Worm (Caenorhabditis elegans) whole organism, young adult: ENCODE measurements around the gene ZK666.11.

ENCODE experiments used
- C17E4.6 ChIP-seq: fragments of 200-800 bp; sonication (Bioruptor generic); IDR thresholded peaks from 2 replicates; pipeline ENCODE4 v1.3.6; 2022; ENCODE audit warnings: missing genetic modification reagents, missing genetic modification characterization, missing compliant biosample characterization
- F23B12.7 ChIP-seq: sonication (generic microtip); optimal IDR thresholded peaks from 2 replicates; lab custom pipeline; 2017; ENCODE audit warnings: missing genetic modification characterization, mild to moderate bottlenecking, missing compliant biosample characterization, antibody characterized with exemption, moderate library complexity; ENCODE audit not compliant: insufficient read depth
- F37B4.10 ChIP-seq: fragments of 200-800 bp; sonication (Bioruptor generic); IDR thresholded peaks from 2 replicates; pipeline ENCODE4 v1.3.6; 2022; ENCODE audit warnings: missing genetic modification characterization, missing compliant biosample characterization
- F39B2.1 ChIP-seq: fragments of 200-800 bp; sonication (Bioruptor generic); IDR thresholded peaks from 2 replicates; pipeline ENCODE4 v1.3.6; 2022; ENCODE audit warnings: missing genetic modification reagents, missing genetic modification characterization, missing compliant biosample characterization
- F57A8.1 ChIP-seq: fragments of 200-800 bp; sonication (Bioruptor generic); optimal IDR thresholded peaks from 2 replicates; lab custom pipeline; 2018; ENCODE audit warnings: mild to moderate bottlenecking, missing genetic modification characterization, moderate library complexity, missing compliant biosample characterization
- K11D2.4 ChIP-seq: fragments of 200-800 bp; sonication (Bioruptor generic); IDR thresholded peaks from 2 replicates; pipeline ENCODE4 v1.3.6; 2022; ENCODE audit warnings: missing genetic modification reagents, missing genetic modification characterization, missing compliant biosample characterization
- T26A5.8 ChIP-seq: sonication (generic microtip); optimal IDR thresholded peaks from 2 replicates; lab custom pipeline; 2016; ENCODE audit warnings: missing genetic modification characterization, missing compliant biosample characterization
- Y53F4B.3 ChIP-seq: fragments of 200-800 bp; sonication (Bioruptor generic); IDR thresholded peaks from 2 replicates; pipeline ENCODE4 v1.3.6; 2022; ENCODE audit warnings: missing genetic modification reagents, missing genetic modification characterization, missing compliant biosample characterization
- Y56A3A.18 ChIP-seq: fragments of 200-800 bp; sonication (Bioruptor generic); IDR thresholded peaks from 2 replicates; pipeline ENCODE4 v1.3.6; 2022; ENCODE audit warnings: missing genetic modification reagents, missing genetic modification characterization, missing compliant biosample characterization
- akir-1 ChIP-seq: fragments of 200-800 bp; sonication (Bioruptor generic); optimal IDR thresholded peaks from 2 replicates; lab custom pipeline; 2018; ENCODE audit warnings: mild to moderate bottlenecking, missing genetic modification characterization, moderate library complexity, missing compliant biosample characterization
- aptf-3 ChIP-seq: fragments of 200-800 bp; sonication (Bioruptor generic); IDR thresholded peaks from 2 replicates; pipeline ENCODE4 v1.3.6; 2022; ENCODE audit warnings: missing genetic modification characterization, missing compliant biosample characterization
- athp-1 ChIP-seq: sonication (generic microtip); optimal IDR thresholded peaks from 2 replicates; lab custom pipeline; 2017; ENCODE audit warnings: mild to moderate bottlenecking, missing genetic modification characterization, missing compliant biosample characterization
- bed-1 ChIP-seq: fragments of 200-800 bp; sonication (Bioruptor generic); IDR thresholded peaks from 2 replicates; pipeline ENCODE4 v1.3.6; 2022; ENCODE audit warnings: missing genetic modification reagents, missing genetic modification characterization, missing compliant biosample characterization
- bed-2 ChIP-seq: fragments of 200-800 bp; sonication (Bioruptor generic); IDR thresholded peaks from 2 replicates; pipeline ENCODE4 v1.3.6; 2022; ENCODE audit warnings: missing genetic modification reagents, missing genetic modification characterization, missing compliant biosample characterization
- cebp-1 ChIP-seq, 2 experiments: fragments of 200-800 bp in 1 of 2; sonication (Bioruptor generic) in 1 of 2; sonication (generic microtip) in 1 of 2; IDR thresholded peaks in 1 of 2; optimal IDR thresholded peaks in 1 of 2; 2 replicates each; pipeline versions ENCODE4 v1.3.6 to Lab custom; 2017 to 2022; ENCODE audit warnings: missing compliant biosample characterization in 2 of 2, missing genetic modification characterization in 2 of 2, mild to moderate bottlenecking in 1 of 2, missing genetic modification reagents in 1 of 2, moderate library complexity in 1 of 2
- ceh-100 ChIP-seq: fragments of 200-800 bp; sonication (Bioruptor generic); IDR thresholded peaks from 2 replicates; pipeline ENCODE4 v1.3.6; 2022; ENCODE audit warnings: missing genetic modification reagents, missing genetic modification characterization, missing compliant biosample characterization
- chd-7 ChIP-seq: sonication (generic microtip); optimal IDR thresholded peaks from 2 replicates; lab custom pipeline; 2016; ENCODE audit warnings: mild to moderate bottlenecking, missing genetic modification characterization, moderate library complexity, missing compliant biosample characterization
- egl-44 ChIP-seq: fragments of 200-800 bp; sonication (Bioruptor generic); IDR thresholded peaks from 2 replicates; pipeline ENCODE4 v1.3.6; 2022; ENCODE audit warnings: missing genetic modification reagents, missing genetic modification characterization, missing compliant biosample characterization
- egrh-3 ChIP-seq: fragments of 200-800 bp; sonication (Bioruptor generic); IDR thresholded peaks from 2 replicates; pipeline ENCODE4 v1.3.6; 2022; ENCODE audit warnings: missing genetic modification reagents, missing genetic modification characterization, missing compliant biosample characterization
- ekl-4 ChIP-seq: fragments of 200-800 bp; sonication (Bioruptor generic); IDR thresholded peaks from 2 replicates; pipeline ENCODE4 v1.3.6; 2022; ENCODE audit warnings: missing genetic modification reagents, missing genetic modification characterization, missing compliant biosample characterization
- ets-4 ChIP-seq: fragments of 200-800 bp; sonication (Bioruptor generic); optimal IDR thresholded peaks from 2 replicates; lab custom pipeline; 2018; ENCODE audit warnings: mild to moderate bottlenecking, missing genetic modification characterization, missing compliant biosample characterization
- gei-17 ChIP-seq: fragments of 200-800 bp; sonication (Bioruptor generic); optimal IDR thresholded peaks from 2 replicates; lab custom pipeline; 2018; ENCODE audit warnings: mild to moderate bottlenecking, missing genetic modification characterization, missing compliant biosample characterization
- hmg-1.2 ChIP-seq: fragments of 200-800 bp; sonication (Bioruptor generic); IDR thresholded peaks from 2 replicates; pipeline ENCODE4 v1.3.6; 2022; ENCODE audit warnings: missing genetic modification reagents, missing genetic modification characterization, missing compliant biosample characterization
- hsf-1 ChIP-seq: fragments of 200-800 bp; sonication (Bioruptor generic); IDR thresholded peaks from 2 replicates; pipeline ENCODE4 v1.3.6; 2022; ENCODE audit warnings: missing genetic modification reagents, missing genetic modification characterization, missing compliant biosample characterization
- let-526 ChIP-seq: fragments of 200-800 bp; sonication (Bioruptor generic); IDR thresholded peaks from 2 replicates; pipeline ENCODE4 v1.3.6; 2022; ENCODE audit warnings: missing genetic modification reagents, missing genetic modification characterization, missing compliant biosample characterization
- lin-40 ChIP-seq: sonication (generic microtip); optimal IDR thresholded peaks from 2 replicates; lab custom pipeline; 2016; ENCODE audit warnings: missing genetic modification characterization, mild to moderate bottlenecking, missing compliant biosample characterization, missing genotype, missing genetic modification reagents
- lin-54 ChIP-seq: fragments of 200-800 bp; sonication (Bioruptor generic); optimal IDR thresholded peaks from 2 replicates; lab custom pipeline; 2018; ENCODE audit warnings: mild to moderate bottlenecking, missing genetic modification characterization, missing compliant biosample characterization
- madf-10 ChIP-seq: sonication (generic microtip); optimal IDR thresholded peaks from 2 replicates; lab custom pipeline; 2016; ENCODE audit warnings: mild to moderate bottlenecking, missing genetic modification characterization, missing compliant biosample characterization
- nfyb-1 ChIP-seq: fragments of 200-800 bp; sonication (Bioruptor generic); IDR thresholded peaks from 2 replicates; pipeline ENCODE4 v1.3.6; 2022; ENCODE audit warnings: missing genetic modification reagents, missing genetic modification characterization, missing compliant biosample characterization
- nhr-27 ChIP-seq: fragments of 200-800 bp; sonication (Bioruptor generic); optimal IDR thresholded peaks from 2 replicates; lab custom pipeline; 2018; ENCODE audit warnings: mild to moderate bottlenecking, missing genetic modification characterization, moderate library complexity, missing compliant biosample characterization
- nhr-80 ChIP-seq: sonication (generic microtip); optimal IDR thresholded peaks from 2 replicates; lab custom pipeline; 2016; ENCODE audit warnings: missing genetic modification characterization, missing compliant biosample characterization
- rcor-1 ChIP-seq: fragments of 200-800 bp; sonication (Bioruptor generic); IDR thresholded peaks from 2 replicates; pipeline ENCODE4 v1.3.6; 2022; ENCODE audit warnings: missing genetic modification reagents, missing genetic modification characterization, missing compliant biosample characterization
- rec-8 ChIP-seq, 2 experiments: sonication (generic microtip); optimal IDR thresholded peaks; 2 replicates each; lab custom pipeline; 2016; ENCODE audit warnings: mild to moderate bottlenecking in 2 of 2, missing genetic modification characterization in 2 of 2, missing genetic modification reagents in 2 of 2, missing genotype in 2 of 2, missing biosample characterization in 1 of 2, missing compliant biosample characterization in 1 of 2, moderate library complexity in 1 of 2
- repo-1 ChIP-seq: sonication (generic microtip); optimal IDR thresholded peaks from 2 replicates; lab custom pipeline; 2017; ENCODE audit warnings: mild to moderate bottlenecking, missing genetic modification characterization, missing compliant biosample characterization
- sea-2 ChIP-seq: fragments of 200-800 bp; sonication (Bioruptor generic); IDR thresholded peaks from 2 replicates; pipeline ENCODE4 v1.3.6; 2022; ENCODE audit warnings: missing genetic modification characterization, missing compliant biosample characterization
- snpc-3.4 ChIP-seq: sonication (generic microtip); optimal IDR thresholded peaks from 2 replicates; lab custom pipeline; 2017; ENCODE audit warnings: missing genetic modification characterization, mild to moderate bottlenecking, missing compliant biosample characterization, antibody characterized with exemption, moderate library complexity, missing genotype, missing genetic modification reagents
- snpc-4 ChIP-seq, 5 experiments: fragments of 150-350 bp in 1 of 5; sonication (generic microtip) in 4 of 5; optimal IDR thresholded peaks; 2 replicates each; lab custom pipeline; 2014 to 2018; ENCODE audit warnings: missing genetic modification characterization in 5 of 5, missing biosample characterization in 3 of 5, antibody characterized with exemption in 2 of 5, mild to moderate bottlenecking in 2 of 5, missing compliant biosample characterization in 2 of 5, missing genotype in 2 of 5, moderate library complexity in 2 of 5, missing genetic modification reagents in 1 of 5
- tlf-1 ChIP-seq: fragments of 200-800 bp; sonication (Bioruptor generic); optimal IDR thresholded peaks from 2 replicates; lab custom pipeline; 2018; ENCODE audit warnings: mild to moderate bottlenecking, missing genetic modification characterization, missing compliant biosample characterization
- unc-130 ChIP-seq: sonication (generic microtip); optimal IDR thresholded peaks from 2 replicates; lab custom pipeline; 2016; ENCODE audit warnings: missing genetic modification reagents, missing genetic modification characterization, missing compliant biosample characterization
- unc-62 ChIP-seq: fragments of 150-350 bp; optimal IDR thresholded peaks from 2 replicates; lab custom pipeline; 2014; ENCODE audit warnings: missing biosample characterization, missing genetic modification reagents, missing genetic modification characterization
- zfh-2 ChIP-seq: fragments of 200-800 bp; sonication (Bioruptor generic); conservative IDR thresholded peaks from 2 replicates; pipeline ENCODE4 v1.3.6; 2022; ENCODE audit warnings: missing genetic modification reagents, missing genetic modification characterization, missing compliant biosample characterization
- ztf-18 ChIP-seq: sonication (generic microtip); optimal IDR thresholded peaks from 2 replicates; lab custom pipeline; 2016; ENCODE audit warnings: missing genotype, mild to moderate bottlenecking, missing genetic modification characterization, missing compliant biosample characterization
- ztf-26 ChIP-seq: sonication (generic microtip); optimal IDR thresholded peaks from 2 replicates; lab custom pipeline; 2017; ENCODE audit warnings: missing genetic modification characterization, missing compliant biosample characterization
- ztf-3 ChIP-seq: fragments of 200-800 bp; sonication (Bioruptor generic); optimal IDR thresholded peaks from 2 replicates; lab custom pipeline; 2018; ENCODE audit warnings: mild to moderate bottlenecking, missing genetic modification characterization, missing compliant biosample characterization

The ZK666.11 gene

DNA sequence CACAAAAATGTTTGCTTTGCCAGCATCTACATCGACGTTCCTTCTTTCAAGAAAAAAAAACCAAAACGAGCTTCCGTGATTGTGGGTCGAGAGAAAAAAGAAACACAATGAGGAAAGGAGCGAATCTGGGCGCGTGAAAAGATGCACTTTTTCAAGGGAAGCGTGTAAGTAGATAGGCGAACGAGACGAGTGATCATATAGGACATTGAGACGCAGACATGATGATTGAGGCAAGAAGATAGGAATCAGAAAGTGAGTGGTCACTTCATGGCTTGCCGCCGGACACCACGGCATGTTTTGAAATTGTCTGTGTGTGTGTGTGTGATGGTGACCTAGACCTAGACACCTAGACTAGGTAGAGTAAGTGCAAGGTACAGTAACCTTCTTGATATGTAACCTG lies 19.3 kb downstream of the ZK666.11 start:
- 0 out of 2 replicates have a peak, but pooled peaks have one; percentile 17 for TF ChIP-seq zfh-2
- TF ChIP-seq hmg-1.2 (GFP tag; lab: Robert Waterston, UW): peak; percentile 68; the same call in 1 of the 2 replicates
- TF ChIP-seq snpc-3.4: no peak
- peak; percentile 17 for TF ChIP-seq nhr-80 (tag; lab: Kevin White, UChicago)

DNA sequence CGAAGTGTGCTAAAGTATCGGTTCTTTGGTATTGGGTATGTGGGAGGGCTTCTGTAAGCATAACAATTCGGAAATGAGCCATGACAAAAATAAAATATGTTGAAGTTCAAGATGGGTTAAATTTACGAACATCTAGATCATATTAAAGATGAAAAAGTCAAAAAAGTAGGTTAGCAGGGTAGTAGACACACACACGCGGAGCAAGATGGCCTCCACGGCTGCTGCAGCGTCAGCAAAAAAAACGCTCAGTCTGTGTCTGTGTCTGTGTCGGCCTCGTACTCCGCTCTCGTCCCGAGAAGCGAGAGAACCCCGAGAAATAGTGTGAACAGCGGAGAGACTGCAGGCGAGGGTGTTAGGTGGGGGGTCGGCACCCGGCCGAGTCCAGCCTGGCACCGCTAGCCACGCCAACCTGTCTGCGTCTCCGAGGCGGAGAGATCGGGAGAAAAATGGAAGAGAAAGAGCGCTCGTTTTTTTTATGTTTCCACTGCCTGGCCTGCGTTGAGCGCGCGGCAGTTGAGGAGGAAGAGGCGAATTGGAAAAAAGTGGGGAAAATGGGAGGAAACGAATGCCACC lies 20.3 kb downstream of the ZK666.11 start, which contains the start of gene myrf-1:
myrf-1 (minus strand) TSS at position 51 of the 573 bp plus-strand sequence.
- TF ChIP-seq ekl-4 (GFP tag; lab: Robert Waterston, UW): peak; percentile 54; the same call in 1 of the 2 replicates
- TF ChIP-seq ztf-3: no peak
- peak; percentile 50 for TF ChIP-seq lin-54 (GFP tag; lab: Kevin White, UChicago)
- TF ChIP-seq cebp-1 (GFP tag; IDR thresholded peaks at IDR 0.05; lab: Robert Waterston, UW): peak; percentile 25; the same call in 1 of the 2 replicates
- TF ChIP-seq cebp-1 (tag; optimal IDR thresholded peaks at IDR 0.05; lab: Kevin White, UChicago): peak; percentile 84
- peak; percentile 65; the same call in 1 of the 2 replicates for TF ChIP-seq K11D2.4 (GFP tag; lab: Robert Waterston, UW)
- no peak for TF ChIP-seq rec-8 (tag; optimal IDR thresholded peaks at IDR 0.05; lab: Kevin White, UChicago)
- no peak for TF ChIP-seq hsf-1 (GFP tag; lab: Robert Waterston, UW)
- no peak for TF ChIP-seq sea-2 (GFP tag; lab: Robert Waterston, UW)
- TF ChIP-seq snpc-4 (GFP tag; optimal IDR thresholded peaks at IDR 0.05; lab: Kevin White, UChicago): no peak
- TF ChIP-seq snpc-4 (tag; optimal IDR thresholded peaks at IDR 0.05; lab: Kevin White, UChicago): peak in 1 of 4 experiments; percentile 35
- peak; percentile 12 for TF ChIP-seq gei-17 (GFP tag; lab: Kevin White, UChicago)
- no peak for TF ChIP-seq Y53F4B.3 (GFP tag; lab: Robert Waterston, UW)
- TF ChIP-seq ztf-26 (tag; lab: Kevin White, UChicago): peak; percentile 33
- TF ChIP-seq tlf-1 (GFP tag; lab: Kevin White, UChicago): no peak
- TF ChIP-seq repo-1: peak; percentile 47
- peak; percentile 57 for TF ChIP-seq madf-10 (tag; lab: Kevin White, UChicago)
- TF ChIP-seq unc-130: no peak
- no peak for TF ChIP-seq ceh-100
- 0 out of 2 replicates have a peak, but pooled peaks have one; percentile 9 for TF ChIP-seq bed-2
- no peak for TF ChIP-seq F37B4.10 (GFP tag; lab: Robert Waterston, UW)
- TF ChIP-seq T26A5.8 (tag; lab: Kevin White, UChicago): no peak
- TF ChIP-seq egl-44 (GFP tag; lab: Robert Waterston, UW): no peak; the same call in 1 of the 2 replicates
- TF ChIP-seq bed-1: no peak
- TF ChIP-seq akir-1 (GFP tag; lab: Kevin White, UChicago): peak; percentile 21
- TF ChIP-seq aptf-3 (GFP tag; lab: Robert Waterston, UW): no peak
- no peak for TF ChIP-seq nhr-27
- TF ChIP-seq lin-40 (tag; lab: Kevin White, UChicago): peak; percentile 73
- no peak for TF ChIP-seq C17E4.6 (GFP tag; lab: Robert Waterston, UW)
- TF ChIP-seq zfh-2: peak; percentile 100
- no peak for TF ChIP-seq Y56A3A.18
- peak; percentile 79 for TF ChIP-seq chd-7 (tag; lab: Kevin White, UChicago)
- no peak for TF ChIP-seq snpc-3.4
- TF ChIP-seq ztf-18 (tag; lab: Kevin White, UChicago): peak; percentile 57
- no peak for TF ChIP-seq F39B2.1 (GFP tag; lab: Robert Waterston, UW)
- no peak for TF ChIP-seq unc-62 (GFP tag; lab: Kevin White, UChicago)
- TF ChIP-seq egrh-3 (GFP tag; lab: Robert Waterston, UW): peak; percentile 97
- peak; percentile 5 for TF ChIP-seq F57A8.1 (GFP tag; lab: Kevin White, UChicago)
- TF ChIP-seq rcor-1 (GFP tag; lab: Robert Waterston, UW): 0 out of 2 replicates have a peak, but pooled peaks have one; percentile 47
- peak; percentile 64 for TF ChIP-seq ets-4 (GFP tag; lab: Kevin White, UChicago)
- TF ChIP-seq athp-1 (tag; lab: Kevin White, UChicago): peak; percentile 7
- no peak; the same call in 1 of the 2 replicates for TF ChIP-seq let-526 (GFP tag; lab: Robert Waterston, UW)
- TF ChIP-seq nfyb-1 (GFP tag; lab: Robert Waterston, UW): peak; percentile 75; the same call in 1 of the 2 replicates
- peak; percentile 12 for TF ChIP-seq F23B12.7 (tag; lab: Kevin White, UChicago)
